Fruit fly (Drosophila melanogaster) whole organism, wandering third instar larva: Measurements from ENCODE around the gene BomT3.

ENCODE experiments used
- Abd-B ChIP-seq: fragments of >200 bp; optimal IDR thresholded peaks from 2 replicates; lab custom pipeline; 2017; ENCODE audit warnings: missing biosample characterization, missing genetic modification characterization
- CG32264 ChIP-seq: fragments of 200-800 bp; sonication (Bioruptor generic); optimal IDR thresholded peaks from 2 replicates; lab custom pipeline; 2016; ENCODE audit warnings: missing biosample characterization, missing genetic modification characterization
- CG9705 ChIP-seq: fragments of 200-800 bp; sonication (Bioruptor generic); optimal IDR thresholded peaks from 2 replicates; lab custom pipeline; 2018; ENCODE audit warnings: missing biosample characterization, mild to moderate bottlenecking, missing genetic modification characterization
- Hr78 ChIP-seq: fragments of >200 bp; optimal IDR thresholded peaks from 2 replicates; lab custom pipeline; 2017; ENCODE audit warnings: missing biosample characterization, missing genetic modification characterization
- Hr83 ChIP-seq: fragments of 200-300 bp; sonication (Bioruptor generic); optimal IDR thresholded peaks from 2 replicates; lab custom pipeline; 2016; ENCODE audit warnings: missing biosample characterization, mild to moderate bottlenecking, missing genetic modification characterization, moderate library complexity; ENCODE audit not compliant: poor library complexity, severe bottlenecking
- N ChIP-seq: fragments of >200 bp; optimal IDR thresholded peaks from 2 replicates; lab custom pipeline; 2018; ENCODE audit warnings: missing biosample characterization, missing external identifiers, missing genetic modification characterization
- br ChIP-seq: fragments of 200-800 bp; sonication (Bioruptor generic); optimal IDR thresholded peaks from 2 replicates; lab custom pipeline; 2016; ENCODE audit warnings: missing biosample characterization, missing genetic modification characterization
- brk ChIP-seq: fragments of 200-800 bp; sonication (Bioruptor generic); optimal IDR thresholded peaks from 2 replicates; lab custom pipeline; 2016; ENCODE audit warnings: missing biosample characterization, mild to moderate bottlenecking, missing genetic modification characterization
- dsf ChIP-seq: sonication (Bioruptor generic); optimal IDR thresholded peaks from 2 replicates; lab custom pipeline; 2016; ENCODE audit warnings: missing biosample characterization, missing genetic modification characterization, borderline replicate concordance
- foxo ChIP-seq, 2 experiments: fragments of 200-800 bp; sonication (Bioruptor generic); optimal IDR thresholded peaks; 2 replicates in 1 of 2; 3 replicates in 1 of 2; lab custom pipeline; 2016 to 2017; ENCODE audit warnings: missing biosample characterization in 2 of 2, missing genetic modification characterization in 2 of 2
- pan ChIP-seq: fragments of >200 bp; optimal IDR thresholded peaks from 2 replicates; lab custom pipeline; 2017
- rgr ChIP-seq: fragments of 200-800 bp; sonication (Bioruptor generic); optimal IDR thresholded peaks from 3 replicates; lab custom pipeline; 2016; ENCODE audit warnings: missing biosample characterization, mild to moderate bottlenecking, missing genetic modification characterization
- usp ChIP-seq: fragments of >200 bp; optimal IDR thresholded peaks from 2 replicates; lab custom pipeline; 2017; ENCODE audit warnings: missing biosample characterization, missing genetic modification characterization
- woc ChIP-seq: sonication (Bioruptor generic); optimal IDR thresholded peaks from 2 replicates; lab custom pipeline; 2016; ENCODE audit warnings: missing biosample characterization, mild to moderate bottlenecking, missing genetic modification characterization

DNA sequence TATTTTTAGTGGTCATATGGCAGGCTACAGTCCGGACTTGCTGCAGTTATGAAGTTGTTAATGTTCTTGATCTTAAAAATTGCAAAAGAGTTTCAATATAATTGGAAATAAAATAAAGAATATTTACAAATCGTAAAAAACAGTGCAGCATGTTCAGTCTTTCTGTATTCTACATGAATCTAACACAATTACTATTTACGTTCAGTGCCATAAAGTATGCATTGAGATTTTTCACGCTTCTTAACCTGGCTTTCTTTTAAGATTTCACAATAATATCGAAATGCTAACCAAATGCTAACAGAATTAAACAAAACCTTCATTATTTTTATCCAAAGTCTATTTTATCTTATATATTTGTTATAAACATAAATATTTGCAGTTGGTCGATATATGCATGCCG is 13.6 kb downstream of the BomT3 start:
- no peak for TF ChIP-seq pan
- TF ChIP-seq rgr = no peak
- TF ChIP-seq Abd-B (GFP tag; lab: Kevin White, UChicago) = no peak
- no peak for TF ChIP-seq br (GFP tag; lab: Kevin White, UChicago)
- no peak for TF ChIP-seq N (GFP tag; lab: Kevin White, UChicago)
- TF ChIP-seq CG9705 (GFP tag; lab: Kevin White, UChicago) = no peak
- TF ChIP-seq usp (GFP tag; lab: Kevin White, UChicago) = no peak
- TF ChIP-seq brk (GFP tag; lab: Kevin White, UChicago) = no peak
- no peak for TF ChIP-seq Hr78 (GFP tag; lab: Kevin White, UChicago)
- TF ChIP-seq dsf = no peak
- no peak for TF ChIP-seq Hr83 (GFP tag; lab: Kevin White, UChicago)
- no peak for TF ChIP-seq CG32264 (GFP tag; lab: Kevin White, UChicago)
- no peak for TF ChIP-seq foxo (GFP tag; optimal IDR thresholded peaks at IDR 0.05; lab: Kevin White, UChicago)
- TF ChIP-seq woc (GFP tag; lab: Kevin White, UChicago) = no peak
